Fruit fly (Drosophila melanogaster) whole organism, adult: ENCODE measurements around the gene CG8003.

Experiments used
- CG11617 ChIP-seq: fragments of 200-800 bp; sonication (Bioruptor generic); optimal IDR thresholded peaks from 2 replicates; lab custom pipeline; 2017; ENCODE audit warnings: mild to moderate bottlenecking, missing biosample characterization, missing genetic modification reagents, missing genetic modification characterization
- CG12768 ChIP-seq: fragments of 200-800 bp; sonication (Bioruptor generic); optimal IDR thresholded peaks from 2 replicates; lab custom pipeline; 2017; ENCODE audit warnings: missing biosample characterization, missing genetic modification characterization, mild to moderate bottlenecking, moderate library complexity, missing genetic modification reagents
- CG14711 ChIP-seq: fragments of 200-800 bp; sonication (Bioruptor generic); optimal IDR thresholded peaks from 2 replicates; lab custom pipeline; 2018; ENCODE audit warnings: missing biosample characterization, mild to moderate bottlenecking, missing genetic modification characterization, moderate library complexity
- CG1620 ChIP-seq: fragments of 200-800 bp; sonication (Bioruptor generic); optimal IDR thresholded peaks from 2 replicates; lab custom pipeline; 2016; ENCODE audit warnings: missing biosample characterization, missing genetic modification characterization
- CG33017 ChIP-seq: fragments of 200-800 bp; sonication (Bioruptor generic); optimal IDR thresholded peaks from 2 replicates; lab custom pipeline; 2018; ENCODE audit warnings: missing biosample characterization, mild to moderate bottlenecking, missing genetic modification characterization, moderate library complexity
- CG5204 ChIP-seq: fragments of 200-800 bp; sonication (Bioruptor generic); optimal IDR thresholded peaks from 2 replicates; lab custom pipeline; 2016; ENCODE audit warnings: missing biosample characterization, missing genetic modification characterization
- CG7045 ChIP-seq: fragments of 200-800 bp; sonication (Bioruptor generic); optimal IDR thresholded peaks from 2 replicates; lab custom pipeline; 2017; ENCODE audit warnings: missing biosample characterization, mild to moderate bottlenecking, missing genetic modification characterization
- CG7101 ChIP-seq: fragments of 200-800 bp; sonication (Bioruptor generic); optimal IDR thresholded peaks from 2 replicates; lab custom pipeline; 2018; ENCODE audit warnings: missing biosample characterization, mild to moderate bottlenecking, missing genetic modification characterization, moderate library complexity
- Clk ChIP-seq: fragments of 200-800 bp; sonication (Bioruptor generic); optimal IDR thresholded peaks from 2 replicates; lab custom pipeline; 2017; ENCODE audit warnings: missing biosample characterization, missing genetic modification characterization
- Crg-1 ChIP-seq: fragments of 200-800 bp; sonication (Bioruptor generic); optimal IDR thresholded peaks from 2 replicates; lab custom pipeline; 2016; ENCODE audit warnings: missing biosample characterization, missing genetic modification characterization
- Hr96 ChIP-seq: fragments of 200-800 bp; sonication (Bioruptor generic); optimal IDR thresholded peaks from 2 replicates; lab custom pipeline; 2016; ENCODE audit warnings: missing biosample characterization, missing genetic modification characterization
- Mnt ChIP-seq: fragments of 200-800 bp; sonication (Bioruptor generic); optimal IDR thresholded peaks from 2 replicates; lab custom pipeline; 2016; ENCODE audit warnings: missing biosample characterization, mild to moderate bottlenecking, missing genetic modification characterization
- bab1 ChIP-seq: fragments of 200-800 bp; sonication (Bioruptor generic); optimal IDR thresholded peaks from 3 replicates; lab custom pipeline; 2019; ENCODE audit warnings: missing biosample characterization, mild to moderate bottlenecking, missing genetic modification characterization, moderate library complexity
- cic ChIP-seq: fragments of 200-800 bp; sonication (Bioruptor generic); optimal IDR thresholded peaks from 2 replicates; lab custom pipeline; 2017; ENCODE audit warnings: missing biosample characterization, mild to moderate bottlenecking, missing genetic modification characterization, moderate library complexity
- cnc ChIP-seq, 2 experiments: fragments of >200 bp; optimal IDR thresholded peaks; 2 replicates each; lab custom pipeline; 2017
- kay ChIP-seq: fragments of 200-800 bp; sonication (Bioruptor generic); peaks from one replicate; lab custom pipeline; 2016; ENCODE audit warnings: missing biosample characterization, missing genetic modification characterization, borderline replicate concordance
- ovo ChIP-seq: fragments of 200-800 bp; sonication (Bioruptor generic); optimal IDR thresholded peaks from 2 replicates; lab custom pipeline; 2016; ENCODE audit warnings: missing biosample characterization, missing genetic modification characterization
- pad ChIP-seq: fragments of 200-800 bp; sonication (Bioruptor generic); optimal IDR thresholded peaks from 3 replicates; lab custom pipeline; 2017; ENCODE audit warnings: missing biosample characterization, missing genetic modification characterization, mild to moderate bottlenecking, moderate library complexity, missing genetic modification reagents
- tj ChIP-seq: fragments of 200-800 bp; sonication (Bioruptor generic); optimal IDR thresholded peaks from 3 replicates; lab custom pipeline; 2017; ENCODE audit warnings: missing biosample characterization, mild to moderate bottlenecking, missing genetic modification characterization, moderate library complexity
- toe ChIP-seq: fragments of 200-800 bp; sonication (Bioruptor generic); optimal IDR thresholded peaks from 2 replicates; lab custom pipeline; 2016; ENCODE audit warnings: missing biosample characterization, missing genetic modification characterization

CG8003 gene

dm6 chr3L:10702216-10702615 is 40.9 kb downstream of the CG8003 start:
- TF ChIP-seq cic (GFP tag; lab: Kevin White, UChicago) = no peak
- TF ChIP-seq CG7101 (tag; lab: Kevin White, UChicago) = no peak
- no peak for TF ChIP-seq kay (GFP tag; lab: Kevin White, UChicago)
- no peak for TF ChIP-seq CG7045 (GFP tag; lab: Kevin White, UChicago)
- no peak for TF ChIP-seq bab1
- TF ChIP-seq Clk = no peak
- no peak for TF ChIP-seq CG14711 (tag; lab: Kevin White, UChicago)
- TF ChIP-seq CG12768 (GFP tag; lab: Kevin White, UChicago) = no peak
- TF ChIP-seq CG33017 (tag; lab: Kevin White, UChicago) = no peak
- TF ChIP-seq tj (GFP tag; lab: Kevin White, UChicago) = no peak
- no peak for TF ChIP-seq Hr96 (GFP tag; lab: Kevin White, UChicago)

dm6 chr3L:10704482-10704993 is 43.3 kb downstream of the CG8003 start:
- TF ChIP-seq CG12768 (GFP tag; lab: Kevin White, UChicago) = no peak
- no peak for TF ChIP-seq ovo (GFP tag; lab: Kevin White, UChicago)
- no peak for TF ChIP-seq bab1
- TF ChIP-seq pad (GFP tag; lab: Kevin White, UChicago) = no peak
- TF ChIP-seq CG7045 (GFP tag; lab: Kevin White, UChicago) = peak; percentile 15
- TF ChIP-seq toe (GFP tag; lab: Kevin White, UChicago) = no peak

- TF ChIP-seq pad (GFP tag; lab: Kevin White, UChicago) (no peak), tj (GFP tag; lab: Kevin White, UChicago) (no peak), toe (GFP tag; lab: Kevin White, UChicago) (no peak), CG12768 (GFP tag; lab: Kevin White, UChicago) (no peak), Hr96 (GFP tag; lab: Kevin White, UChicago) (no peak), CG14711 (tag; lab: Kevin White, UChicago) (no peak), Crg-1 (GFP tag; lab: Kevin White, UChicago) (no peak), kay (GFP tag; lab: Kevin White, UChicago) (no peak), CG7101 (tag; lab: Kevin White, UChicago) (no peak), CG5204 (GFP tag; lab: Kevin White, UChicago) (no peak), CG1620 (GFP tag; lab: Kevin White, UChicago) (no peak), CG11617 (GFP tag; lab: Kevin White, UChicago) (no peak), CG7045 (GFP tag; lab: Kevin White, UChicago) (no peak)
Observed at dm6 chr3L:10709132-10709531, 47.9 kb downstream of the CG8003 start.

dm6 chr3L:10711352-10711751 is 50.1 kb downstream of the CG8003 start:
- no peak for TF ChIP-seq CG7101 (tag; lab: Kevin White, UChicago)
- no peak for TF ChIP-seq CG5204 (GFP tag; lab: Kevin White, UChicago)
- TF ChIP-seq Clk = no peak
- no peak for TF ChIP-seq cnc (optimal IDR thresholded peaks at IDR 0.05; lab: Kevin White, UChicago)
- TF ChIP-seq cic (GFP tag; lab: Kevin White, UChicago) = no peak
- no peak for TF ChIP-seq CG14711 (tag; lab: Kevin White, UChicago)
- TF ChIP-seq Hr96 (GFP tag; lab: Kevin White, UChicago) = no peak
- no peak for TF ChIP-seq ovo (GFP tag; lab: Kevin White, UChicago)
- no peak for TF ChIP-seq Mnt
- TF ChIP-seq CG12768 (GFP tag; lab: Kevin White, UChicago) = no peak
- TF ChIP-seq CG7045 (GFP tag; lab: Kevin White, UChicago) = no peak
- no peak for TF ChIP-seq pad (GFP tag; lab: Kevin White, UChicago)
- TF ChIP-seq CG1620 (GFP tag; lab: Kevin White, UChicago) = no peak
- TF ChIP-seq tj (GFP tag; lab: Kevin White, UChicago) = no peak
- TF ChIP-seq CG11617 (GFP tag; lab: Kevin White, UChicago) = no peak

dm6 chr3L:10712005-10712404 is 50.7 kb downstream of the CG8003 start:
- TF ChIP-seq pad (GFP tag; lab: Kevin White, UChicago) (no peak), Hr96 (GFP tag; lab: Kevin White, UChicago) (no peak), toe (GFP tag; lab: Kevin White, UChicago) (no peak), CG5204 (GFP tag; lab: Kevin White, UChicago) (no peak), ovo (GFP tag; lab: Kevin White, UChicago) (no peak)
